Worm (Caenorhabditis elegans) whole organism, L2 larva: ENCODE data around the gene H09F14.1.

ENCODE experiments used
- C34F6.9 ChIP-seq: fragments of 150-350 bp; optimal IDR thresholded peaks from 2 replicates; lab custom pipeline; 2014; ENCODE audit warnings: missing biosample characterization, missing genetic modification characterization
- F13H6.1 ChIP-seq: sonication (generic microtip); optimal IDR thresholded peaks from 2 replicates; lab custom pipeline; 2016; ENCODE audit warnings: missing genetic modification characterization, missing compliant biosample characterization
- Y55F3AM.14 ChIP-seq: fragments of 200-800 bp; sonication (Bioruptor generic); optimal IDR thresholded peaks from 2 replicates; lab custom pipeline; 2018; ENCODE audit warnings: mild to moderate bottlenecking, missing genetic modification characterization, missing compliant biosample characterization
- ZK546.5 ChIP-seq: sonication (generic microtip); optimal IDR thresholded peaks from 2 replicates; lab custom pipeline; 2017; ENCODE audit warnings: missing biosample characterization, missing genetic modification characterization
- alr-1 ChIP-seq: fragments of 150-350 bp; optimal IDR thresholded peaks from 2 replicates; lab custom pipeline; 2014; ENCODE audit warnings: missing biosample characterization, missing genetic modification characterization
- blmp-1 ChIP-seq: sonication (generic microtip); optimal IDR thresholded peaks from 2 replicates; lab custom pipeline; 2017; ENCODE audit warnings: missing genetic modification characterization, mild to moderate bottlenecking, missing compliant biosample characterization, antibody characterized with exemption, moderate library complexity; ENCODE audit not compliant: insufficient read depth
- ceh-16 ChIP-seq: fragments of 150-350 bp; optimal IDR thresholded peaks from 2 replicates; lab custom pipeline; 2014; ENCODE audit warnings: missing biosample characterization, missing genetic modification characterization
- crh-2 ChIP-seq: sonication (generic microtip); optimal IDR thresholded peaks from 2 replicates; lab custom pipeline; 2017; ENCODE audit warnings: missing biosample characterization, missing genetic modification characterization
- dmd-4 ChIP-seq: sonication (generic microtip); optimal IDR thresholded peaks from 2 replicates; lab custom pipeline; 2017; ENCODE audit warnings: missing biosample characterization, missing genetic modification characterization
- egl-27 ChIP-seq: sonication (generic microtip); optimal IDR thresholded peaks from 3 replicates; lab custom pipeline; 2017; ENCODE audit warnings: missing biosample characterization, missing genetic modification reagents, missing genetic modification characterization
- elt-1 ChIP-seq: fragments of 150-350 bp; optimal IDR thresholded peaks from 2 replicates; lab custom pipeline; 2014; ENCODE audit warnings: missing biosample characterization, missing genetic modification characterization
- lin-11 ChIP-seq: fragments of 150-350 bp; sonication (generic microtip); optimal IDR thresholded peaks from 2 replicates; lab custom pipeline; 2014; ENCODE audit warnings: missing biosample characterization, missing genetic modification characterization, inconsistent platforms, mixed read lengths
- lin-13 ChIP-seq: fragments of 150-350 bp; optimal IDR thresholded peaks from 2 replicates; lab custom pipeline; 2014; ENCODE audit warnings: missing biosample characterization, missing genetic modification reagents, missing genetic modification characterization
- lin-39 ChIP-seq: fragments of 150-350 bp; optimal IDR thresholded peaks from 2 replicates; lab custom pipeline; 2014; ENCODE audit warnings: missing biosample characterization, missing genetic modification reagents, missing genetic modification characterization
- nhr-10 ChIP-seq: sonication (generic microtip); optimal IDR thresholded peaks from 2 replicates; lab custom pipeline; 2017; ENCODE audit warnings: missing biosample characterization, missing genetic modification characterization
- nhr-12 ChIP-seq: fragments of 150-350 bp; optimal IDR thresholded peaks from 2 replicates; lab custom pipeline; 2014; ENCODE audit warnings: missing biosample characterization, missing genetic modification characterization
- nhr-129 ChIP-seq: fragments of 150-350 bp; optimal IDR thresholded peaks from 2 replicates; lab custom pipeline; 2014; ENCODE audit warnings: missing biosample characterization, missing genetic modification characterization
- nhr-23 ChIP-seq: fragments of 150-350 bp; optimal IDR thresholded peaks from 2 replicates; lab custom pipeline; 2014; ENCODE audit warnings: missing biosample characterization, missing genetic modification reagents, missing genetic modification characterization
- nhr-237 ChIP-seq: fragments of 150-350 bp; optimal IDR thresholded peaks from 2 replicates; lab custom pipeline; 2014; ENCODE audit warnings: missing biosample characterization, missing genetic modification characterization
- nhr-25 ChIP-seq: fragments of 150-350 bp; sonication (generic microtip); optimal IDR thresholded peaks from 3 replicates; lab custom pipeline; 2014; ENCODE audit warnings: missing biosample characterization, missing genetic modification characterization
- nhr-6 ChIP-seq: fragments of 150-350 bp; optimal IDR thresholded peaks from 2 replicates; lab custom pipeline; 2014; ENCODE audit warnings: missing biosample characterization, missing genetic modification characterization
- peb-1 ChIP-seq: fragments of 150-350 bp; optimal IDR thresholded peaks from 2 replicates; lab custom pipeline; 2014; ENCODE audit warnings: missing biosample characterization, missing genetic modification characterization
- sem-4 ChIP-seq: fragments of 150-350 bp; optimal IDR thresholded peaks from 2 replicates; lab custom pipeline; 2014; ENCODE audit warnings: missing biosample characterization, missing genetic modification reagents, missing genetic modification characterization
- skn-1 ChIP-seq: sonication (generic microtip); optimal IDR thresholded peaks from 2 replicates; lab custom pipeline; 2017; ENCODE audit warnings: missing biosample characterization, missing genetic modification characterization
- sma-3 ChIP-seq: sonication (generic microtip); optimal IDR thresholded peaks from 2 replicates; lab custom pipeline; 2016; ENCODE audit warnings: missing genetic modification reagents, missing genetic modification characterization, missing compliant biosample characterization
- sma-9 ChIP-seq, 2 experiments: fragments of 150-350 bp in 1 of 2; sonication (generic microtip) in 1 of 2; optimal IDR thresholded peaks; 2 replicates each; lab custom pipeline; 2014 to 2016; ENCODE audit warnings: missing genetic modification characterization in 2 of 2, mild to moderate bottlenecking in 1 of 2, missing biosample characterization in 1 of 2, missing compliant biosample characterization in 1 of 2, missing genetic modification reagents in 1 of 2, moderate library complexity in 1 of 2
- snpc-4 ChIP-seq: fragments of 150-350 bp; optimal IDR thresholded peaks from 2 replicates; lab custom pipeline; 2014; ENCODE audit warnings: missing biosample characterization, missing genetic modification characterization
- unc-55 ChIP-seq: fragments of 150-350 bp; sonication (generic microtip); optimal IDR thresholded peaks from 3 replicates; lab custom pipeline; 2014; ENCODE audit warnings: missing biosample characterization, missing genetic modification reagents, missing genetic modification characterization
- zag-1 ChIP-seq: fragments of 150-350 bp; optimal IDR thresholded peaks from 2 replicates; lab custom pipeline; 2014; ENCODE audit warnings: missing biosample characterization, missing genetic modification characterization
- ztf-1 ChIP-seq: fragments of 200-800 bp; sonication (Bioruptor generic); conservative IDR thresholded peaks from 2 replicates; pipeline ENCODE4 v1.3.6; 2022; ENCODE audit warnings: missing genetic modification characterization, missing compliant biosample characterization
- ztf-11 ChIP-seq: sonication (generic microtip); optimal IDR thresholded peaks from 2 replicates; lab custom pipeline; 2017; ENCODE audit warnings: missing biosample characterization, missing genetic modification characterization
- ztf-4 ChIP-seq: fragments of 150-350 bp; optimal IDR thresholded peaks from 2 replicates; lab custom pipeline; 2014; ENCODE audit warnings: missing biosample characterization, missing genetic modification characterization

Gene H09F14.1

ce11 chrV:10630497-10630896, 15.1 kb upstream of the H09F14.1 start:
- no peak for TF ChIP-seq alr-1
- TF ChIP-seq nhr-10 (tag; lab: Kevin White, UChicago): no peak
- TF ChIP-seq sem-4 (tag; lab: Kevin White, UChicago): no peak
- TF ChIP-seq lin-11 (tag; lab: Kevin White, UChicago): no peak
- TF ChIP-seq skn-1 (tag; lab: Kevin White, UChicago): no peak
- no peak for TF ChIP-seq peb-1 (tag; lab: Kevin White, UChicago)
- no peak for TF ChIP-seq sma-3 (GFP tag; lab: Kevin White, UChicago)
- no peak for TF ChIP-seq nhr-12
- no peak for TF ChIP-seq nhr-6 (tag; lab: Kevin White, UChicago)
- TF ChIP-seq crh-2 (tag; lab: Kevin White, UChicago): no peak
- TF ChIP-seq dmd-4: no peak

- TF ChIP-seq sma-9 (GFP tag; optimal IDR thresholded peaks at IDR 0.05; lab: Kevin White, UChicago): no peak
- TF ChIP-seq sma-9 (tag; optimal IDR thresholded peaks at IDR 0.05; lab: Kevin White, UChicago): no peak
- TF ChIP-seq ztf-4 (tag; lab: Kevin White, UChicago): no peak
- no peak for TF ChIP-seq crh-2 (tag; lab: Kevin White, UChicago)
- TF ChIP-seq egl-27 (tag; lab: Kevin White, UChicago): no peak
- peak; percentile 9 for TF ChIP-seq nhr-25 (tag; lab: Kevin White, UChicago)
- no peak for TF ChIP-seq sma-3 (GFP tag; lab: Kevin White, UChicago)
- TF ChIP-seq ztf-11 (tag; lab: Kevin White, UChicago): no peak
- no peak for TF ChIP-seq unc-55 (GFP tag; lab: Kevin White, UChicago)
- TF ChIP-seq nhr-237 (tag; lab: Kevin White, UChicago): no peak
- TF ChIP-seq blmp-1 (tag; lab: Kevin White, UChicago): peak; percentile 95
- TF ChIP-seq nhr-129 (tag; lab: Kevin White, UChicago): no peak
Observed at ce11 chrV:10602051-10602937, 13.1 kb downstream of the H09F14.1 start, which contains the start of gene H27A22.1. Gene H27A22.1 (plus strand): TSS chrV:10602555.

- TF ChIP-seq ztf-1 (GFP tag; lab: Robert Waterston, UW): no peak
- TF ChIP-seq unc-55 (GFP tag; lab: Kevin White, UChicago): peak; percentile 36
Observed at ce11 chrV:10598670-10599154, 16.7 kb downstream of the H09F14.1 start, which contains the start of gene scpl-4. Gene scpl-4 (plus strand): TSS chrV:10599104.

- TF ChIP-seq peb-1 (tag; lab: Kevin White, UChicago): no peak
- no peak for TF ChIP-seq lin-13 (GFP tag; lab: Kevin White, UChicago)
- TF ChIP-seq snpc-4 (tag; lab: Kevin White, UChicago): no peak
- TF ChIP-seq nhr-10 (tag; lab: Kevin White, UChicago): no peak
- no peak for TF ChIP-seq ceh-16 (tag; lab: Kevin White, UChicago)
- no peak for TF ChIP-seq lin-11 (tag; lab: Kevin White, UChicago)
- TF ChIP-seq C34F6.9 (tag; lab: Kevin White, UChicago): no peak
- TF ChIP-seq dmd-4: no peak
- no peak for TF ChIP-seq lin-39 (tag; lab: Kevin White, UChicago)
- no peak for TF ChIP-seq Y55F3AM.14 (GFP tag; lab: Kevin White, UChicago)
- no peak for TF ChIP-seq F13H6.1 (tag; lab: Kevin White, UChicago)
- TF ChIP-seq egl-27 (tag; lab: Kevin White, UChicago): no peak
- TF ChIP-seq alr-1: no peak
- TF ChIP-seq elt-1: no peak
- TF ChIP-seq zag-1 (tag; lab: Kevin White, UChicago): no peak
- no peak for TF ChIP-seq crh-2 (tag; lab: Kevin White, UChicago)
- TF ChIP-seq nhr-23 (tag; lab: Kevin White, UChicago): no peak
- TF ChIP-seq nhr-12: no peak
- no peak for TF ChIP-seq ZK546.5
Observed at ce11 chrV:10597234-10597633, 18.2 kb downstream of the H09F14.1 start, which contains the start of gene T21C9.13. Gene T21C9.13 (plus strand): TSS chrV:10597266.
